Fruit fly (Drosophila melanogaster): ENCODE measurements around the gene RpL28.
A peak's percentile ranks its signal among the peaks of the same experiment; 100 is the strongest.

Gene RpL28

DNA sequence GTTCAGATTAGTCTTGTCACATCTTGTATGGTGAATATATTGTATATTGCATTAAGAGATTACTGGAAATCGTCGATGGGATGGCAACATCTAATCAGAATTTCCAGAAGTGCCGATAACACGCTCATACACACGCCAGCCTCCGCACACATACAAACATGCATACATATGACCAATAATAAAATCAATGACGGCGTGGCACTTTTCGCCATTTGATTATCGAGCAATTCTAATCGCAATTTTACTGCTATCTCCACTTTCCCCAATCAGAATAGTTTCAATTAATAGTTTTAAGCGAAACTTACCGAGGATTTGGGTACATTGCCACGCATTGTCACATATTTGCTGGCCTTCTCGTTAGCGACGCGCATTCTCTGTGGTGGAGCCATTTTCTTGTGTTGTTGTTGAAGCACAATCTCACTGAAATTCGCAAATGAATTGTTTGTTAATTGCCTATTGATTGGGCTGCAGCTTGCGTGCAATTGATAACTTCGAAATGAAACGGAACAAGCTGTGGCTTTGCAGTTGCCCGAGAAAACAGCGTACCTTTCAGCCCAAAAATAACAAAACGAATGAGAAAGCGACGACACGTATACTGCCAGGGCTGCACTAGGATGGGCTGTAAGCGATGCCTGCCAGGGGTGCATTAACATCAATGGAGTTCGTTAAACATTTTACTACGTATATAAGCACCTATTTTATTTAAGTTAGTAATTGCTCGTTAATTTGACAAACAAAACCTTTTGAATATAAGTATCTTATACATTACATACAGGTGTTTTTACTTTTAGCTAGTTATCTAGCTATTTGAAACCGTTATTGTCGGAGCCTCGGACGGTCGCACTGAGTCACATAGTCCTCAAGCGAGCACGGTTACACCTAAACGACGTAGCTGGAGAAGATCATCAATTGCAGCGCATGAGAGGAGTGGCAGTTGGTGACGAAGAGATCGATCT is 24.0 kb downstream of the RpL28 start, which contains the start of the genes CG32276 and gry (continued):
- peak; percentile 45; the same call in 1 of the 2 replicates for TF ChIP-seq CG15336 (GFP tag; IDR thresholded peaks at IDR 0.05)
- TF ChIP-seq CG10669 (GFP tag; optimal IDR thresholded peaks at IDR 0.05): no peak
- TF ChIP-seq CG10631 (GFP tag; optimal IDR thresholded peaks at IDR 0.05): no peak
- TF ChIP-seq esn (GFP tag; optimal IDR thresholded peaks at IDR 0.05): peak; percentile 77
- TF ChIP-seq achi (GFP tag; optimal IDR thresholded peaks at IDR 0.05): peak; percentile 60
- TF ChIP-seq topi (GFP tag; optimal IDR thresholded peaks at IDR 0.05): peak; percentile 70
- TF ChIP-seq dsx (GFP tag; optimal IDR thresholded peaks at IDR 0.05; ENCODE audit: poor library complexity, severe bottlenecking): no peak
- no peak for TF ChIP-seq net (GFP tag; optimal IDR thresholded peaks at IDR 0.05)
- TF ChIP-seq CG34406 (GFP tag; optimal IDR thresholded peaks at IDR 0.05): peak; percentile 50
- no peak for TF ChIP-seq Sox14 (GFP tag; optimal IDR thresholded peaks at IDR 0.05)
- TF ChIP-seq Sox102F (GFP tag; optimal IDR thresholded peaks at IDR 0.05): peak; percentile 75
- TF ChIP-seq Eip75B (GFP tag; optimal IDR thresholded peaks at IDR 0.05): no peak
- TF ChIP-seq CG8119 (GFP tag; IDR thresholded peaks at IDR 0.05): peak; percentile 32; the same call in 1 of the 3 replicates
- no peak for TF ChIP-seq Lpt (GFP tag; optimal IDR thresholded peaks at IDR 0.05)

DNA sequence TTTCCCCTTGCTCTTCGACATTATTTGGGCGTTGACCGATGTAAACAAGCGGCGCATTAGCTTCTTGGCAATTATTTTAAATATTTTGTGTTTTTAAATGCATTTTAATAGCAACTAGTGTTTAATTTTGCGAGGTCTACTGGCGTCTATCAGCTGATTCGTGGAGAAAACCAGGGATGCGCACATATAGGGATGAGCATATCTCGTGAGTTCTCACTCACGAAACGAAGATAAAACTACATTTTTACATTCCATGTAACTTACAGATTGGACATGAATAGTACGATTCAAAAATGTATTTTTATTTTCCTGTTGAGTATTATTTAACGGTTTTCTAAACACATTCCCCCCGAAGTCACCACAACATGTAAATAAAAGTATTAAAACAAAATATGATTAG is 25.3 kb downstream of the RpL28 start, which contains the start of gene CG14966:
TSS of gene CG14966 (minus strand) at position 168 of the 400 bp plus-strand sequence.
- no peak for TF ChIP-seq Ets96B (tag; optimal IDR thresholded peaks at IDR 0.05)
- TF ChIP-seq svp (GFP tag): peak; percentile 65
- no peak for TF ChIP-seq fkh (GFP tag; optimal IDR thresholded peaks at IDR 0.05)
- TF ChIP-seq CG32006 (GFP tag; optimal IDR thresholded peaks at IDR 0.05): no peak
- peak; percentile 29 for TF ChIP-seq Sox14 (GFP tag; optimal IDR thresholded peaks at IDR 0.05)
- TF ChIP-seq esn (GFP tag; optimal IDR thresholded peaks at IDR 0.05): peak; percentile 45
- TF ChIP-seq CG6854 (GFP tag; optimal IDR thresholded peaks at IDR 0.05): peak; percentile 26
- TF ChIP-seq CG3919 (GFP tag; optimal IDR thresholded peaks at IDR 0.05): no peak
- TF ChIP-seq Smox (GFP tag; optimal IDR thresholded peaks at IDR 0.05): peak; percentile 31
- no peak for TF ChIP-seq spab (GFP tag; optimal IDR thresholded peaks at IDR 0.05)
- no peak for TF ChIP-seq acj6 (GFP tag; optimal IDR thresholded peaks at IDR 0.05)
- TF ChIP-seq Hr38 (GFP tag; optimal IDR thresholded peaks at IDR 0.05): no peak
- TF ChIP-seq CG7368 (GFP tag; optimal IDR thresholded peaks at IDR 0.05): no peak
- peak; percentile 56 for TF ChIP-seq Eip78C (GFP tag)
- no peak for TF ChIP-seq CG10631 (GFP tag; optimal IDR thresholded peaks at IDR 0.05)
- TF ChIP-seq Gug (GFP tag; IDR thresholded peaks at IDR 0.05): no peak
- peak; percentile 20 for TF ChIP-seq Hr39 (GFP tag; optimal IDR thresholded peaks at IDR 0.05)
- peak; percentile 17 for TF ChIP-seq cyc (GFP tag; optimal IDR thresholded peaks at IDR 0.05)
- no peak for TF ChIP-seq CG11902 (GFP tag; optimal IDR thresholded peaks at IDR 0.05)
- TF ChIP-seq pdm3 (GFP tag; optimal IDR thresholded peaks at IDR 0.05): peak; percentile 26
- peak; percentile 33 for TF ChIP-seq topi (GFP tag; optimal IDR thresholded peaks at IDR 0.05)
- TF ChIP-seq CG11762 (GFP tag; optimal IDR thresholded peaks at IDR 0.05; ENCODE audit: insufficient read depth): no peak
- peak; percentile 3 for TF ChIP-seq CG6808 (GFP tag; optimal IDR thresholded peaks at IDR 0.05)
- no peak for TF ChIP-seq CG1621 (tag; optimal IDR thresholded peaks at IDR 0.05)
- peak; percentile 9 for TF ChIP-seq dsx (GFP tag; optimal IDR thresholded peaks at IDR 0.05; ENCODE audit: poor library complexity, severe bottlenecking)
- peak in 1 of 2 experiments; percentile 23 for TF ChIP-seq ss (GFP tag; optimal IDR thresholded peaks at IDR 0.05)
- TF ChIP-seq CG31627 (GFP tag; optimal IDR thresholded peaks at IDR 0.05): peak; percentile 28
- no peak for TF ChIP-seq CG3032 (tag; optimal IDR thresholded peaks at IDR 0.05)
- peak; percentile 5 for TF ChIP-seq Ets21C (GFP tag; optimal IDR thresholded peaks at IDR 0.05)
- peak; percentile 38 for TF ChIP-seq lz (GFP tag; optimal IDR thresholded peaks at IDR 0.05)
